Fruit fly (Drosophila melanogaster): ENCODE data around the gene heph.
A peak's percentile ranks its signal among the peaks of the same experiment; 100 is the strongest.

dm6 chr3R:31808571-31808970, 206.7 kb downstream of the heph start:
- TF ChIP-seq tai (GFP tag; optimal IDR thresholded peaks at IDR 0.05) (no peak), Hnf4 (GFP tag; optimal IDR thresholded peaks at IDR 0.05) (no peak), CrebA (GFP tag; optimal IDR thresholded peaks at IDR 0.05; ENCODE audit: borderline replicate concordance) (no peak), Vsx2 (GFP tag; optimal IDR thresholded peaks at IDR 0.05; ENCODE audit: partially characterized antibody) (no peak), N (GFP tag; optimal IDR thresholded peaks at IDR 0.05) (no peak), Hr78 (GFP tag; optimal IDR thresholded peaks at IDR 0.05) (no peak), Sp1 (GFP tag; optimal IDR thresholded peaks at IDR 0.05) (no peak), usp (GFP tag; optimal IDR thresholded peaks at IDR 0.05) (no peak), pan (optimal IDR thresholded peaks at IDR 0.05) (no peak), sage (GFP tag; optimal IDR thresholded peaks at IDR 0.05) (peak; percentile 15)

Measured in whole organism, wandering third instar larva.